Fruit fly (Drosophila melanogaster) whole organism, wandering third instar larva: ENCODE results near the gene Acp32CD.

ENCODE experiments used
- dmrt93B ChIP-seq: fragments of 200-800 bp; sonication (Bioruptor generic); optimal IDR thresholded peaks from 2 replicates; lab custom pipeline; 2018; ENCODE audit warnings: missing biosample characterization, mild to moderate bottlenecking, missing genetic modification characterization
- psq ChIP-seq: fragments of 200-800 bp; sonication (Bioruptor generic); optimal IDR thresholded peaks from 3 replicates; lab custom pipeline; 2017; ENCODE audit warnings: missing biosample characterization, mild to moderate bottlenecking, missing genetic modification characterization, moderate library complexity
- sv ChIP-seq: fragments of 200-800 bp; sonication (Bioruptor generic); optimal IDR thresholded peaks from 3 replicates; lab custom pipeline; 2016; ENCODE audit warnings: missing biosample characterization, missing genetic modification characterization

- no peak for TF ChIP-seq psq
- TF ChIP-seq sv: no peak
- no peak for TF ChIP-seq dmrt93B
Measured at dm6 chr2L:11001376-11002122, 13.9 kb upstream of the Acp32CD start, which contains the start of the genes aub and lectin-33A.
